Worm (Caenorhabditis elegans): ENCODE measurements around the gene C16A3.6.

The C16A3.6 gene

ce11 chrIII:6427205-6427604 is 48.2 kb downstream of the C16A3.6 start, which contains the start of gene C05D11.8:
TSS of gene C05D11.8 (minus strand) at chrIII:6427305.
- TF ChIP-seq flt-1 (GFP tag; IDR thresholded peaks at IDR 0.05): no peak

Measured in whole organism, early embryonic.